Fruit fly (Drosophila melanogaster) whole organism, embryonic: ENCODE results near the gene CG12096.
A peak's percentile ranks its signal among the peaks of the same experiment; 100 is the strongest.

Source experiments
- Aef1 ChIP-seq: fragments of 200-800 bp; sonication (Bioruptor generic); IDR thresholded peaks from 3 replicates; pipeline ENCODE4 v1.3.6; 2022; ENCODE audit warnings: missing biosample characterization, missing genetic modification characterization
- Bteb2 ChIP-seq: fragments of 200-800 bp; sonication (Bioruptor generic); optimal IDR thresholded peaks from 2 replicates; lab custom pipeline; 2016; ENCODE audit warnings: missing biosample characterization, missing genetic modification characterization
- CG10366 ChIP-seq: fragments of 200-800 bp; sonication (Bioruptor generic); IDR thresholded peaks from 2 replicates; pipeline ENCODE4 v1.3.6; 2022; ENCODE audit warnings: missing biosample characterization, missing genetic modification characterization
- CG11456 ChIP-seq: fragments of 200-800 bp; sonication (Bioruptor generic); IDR thresholded peaks from 3 replicates; pipeline ENCODE4 v1.3.6; 2022; ENCODE audit warnings: missing biosample characterization, missing genetic modification characterization
- CG11504 ChIP-seq: fragments of 200-800 bp; sonication (Bioruptor generic); optimal IDR thresholded peaks from 3 replicates; lab custom pipeline; 2019; ENCODE audit warnings: missing biosample characterization, mild to moderate bottlenecking, missing genetic modification characterization, moderate library complexity
- CG12769 ChIP-seq: fragments of 200-800 bp; sonication (Bioruptor generic); optimal IDR thresholded peaks from 2 replicates; lab custom pipeline; 2019; ENCODE audit warnings: missing biosample characterization, mild to moderate bottlenecking, missing genetic modification characterization, moderate library complexity
- CG13424 ChIP-seq: fragments of 200-800 bp; sonication (Bioruptor generic); optimal IDR thresholded peaks from 2 replicates; lab custom pipeline; 2019; ENCODE audit warnings: missing biosample characterization, mild to moderate bottlenecking, missing genetic modification characterization, moderate library complexity
- CG15011 ChIP-seq: fragments of 200-800 bp; sonication (Bioruptor generic); optimal IDR thresholded peaks from 3 replicates; lab custom pipeline; 2018; ENCODE audit warnings: missing biosample characterization, mild to moderate bottlenecking, missing genetic modification characterization
- CG15269 ChIP-seq: fragments of 200-800 bp; sonication (Bioruptor generic); optimal IDR thresholded peaks from 2 replicates; lab custom pipeline; 2018; ENCODE audit warnings: missing biosample characterization, mild to moderate bottlenecking, missing genetic modification characterization, moderate library complexity
- CG1529 ChIP-seq: fragments of 200-800 bp; sonication (Bioruptor generic); optimal IDR thresholded peaks from 3 replicates; lab custom pipeline; 2018; ENCODE audit warnings: missing biosample characterization, missing genetic modification characterization
- CG18262 ChIP-seq: fragments of 200-800 bp; optimal IDR thresholded peaks from 3 replicates; lab custom pipeline; 2019; ENCODE audit warnings: missing biosample characterization, mild to moderate bottlenecking, missing genetic modification characterization, moderate library complexity
- CG30403 ChIP-seq: fragments of 200-800 bp; sonication (Bioruptor generic); optimal IDR thresholded peaks from 3 replicates; lab custom pipeline; 2016; ENCODE audit warnings: missing biosample characterization, missing genetic modification characterization
- CG31441 ChIP-seq: fragments of 200-800 bp; sonication (Bioruptor generic); IDR thresholded peaks from 2 replicates; pipeline ENCODE4 v1.3.6; 2022; ENCODE audit warnings: missing biosample characterization, missing genetic modification characterization
- CG32767 ChIP-seq: fragments of 200-800 bp; sonication (Bioruptor generic); IDR thresholded peaks from 2 replicates; pipeline ENCODE4 v1.3.6; 2022; ENCODE audit warnings: missing biosample characterization, missing genetic modification characterization
- CG32772 ChIP-seq: fragments of 200-800 bp; sonication (Bioruptor generic); IDR thresholded peaks from 2 replicates; pipeline ENCODE4 v1.3.6; 2022; ENCODE audit warnings: missing biosample characterization, missing genetic modification characterization
- CG33213 ChIP-seq: fragments of 200-800 bp; sonication (Bioruptor generic); optimal IDR thresholded peaks from 3 replicates; lab custom pipeline; 2016; ENCODE audit warnings: missing biosample characterization, missing genetic modification characterization
- CG33557 ChIP-seq: fragments of 200-800 bp; sonication (Bioruptor generic); optimal IDR thresholded peaks from 2 replicates; lab custom pipeline; 2019; ENCODE audit warnings: missing biosample characterization, mild to moderate bottlenecking, missing genetic modification characterization, moderate library complexity
- CG3726 ChIP-seq: fragments of 200-800 bp; sonication (Bioruptor generic); IDR thresholded peaks from 3 replicates; pipeline ENCODE4, ENCODE4 v1.3.6; 2022; ENCODE audit warnings: missing biosample characterization, missing genetic modification characterization
- CG4730 ChIP-seq: fragments of 200-800 bp; sonication (Bioruptor generic); IDR thresholded peaks from 2 replicates; pipeline ENCODE4 v1.3.6; 2022; ENCODE audit warnings: missing biosample characterization, missing genetic modification characterization
- CG6272 ChIP-seq: fragments of 200-800 bp; sonication (Bioruptor generic); IDR thresholded peaks from 2 replicates; pipeline ENCODE4 v1.3.6; 2022; ENCODE audit warnings: missing biosample characterization, missing genetic modification characterization
- CG7839 ChIP-seq: fragments of 200-800 bp; sonication (Bioruptor generic); optimal IDR thresholded peaks from 3 replicates; lab custom pipeline; 2018; ENCODE audit warnings: missing biosample characterization, mild to moderate bottlenecking, missing genetic modification characterization, moderate library complexity
- CG8924 ChIP-seq: fragments of 200-800 bp; optimal IDR thresholded peaks from 3 replicates; lab custom pipeline; 2019; ENCODE audit warnings: missing biosample characterization, mild to moderate bottlenecking, missing genetic modification characterization, moderate library complexity
- CkIIα-i1 ChIP-seq: fragments of 200-800 bp; sonication (Bioruptor generic); IDR thresholded peaks from 2 replicates; pipeline ENCODE4 v1.3.6; 2022; ENCODE audit warnings: missing biosample characterization, missing genetic modification characterization
- D ChIP-seq, 2 experiments: fragments of 200-800 bp in 1 of 2; fragments of >200 bp in 1 of 2; sonication (Bioruptor generic) in 1 of 2; optimal IDR thresholded peaks; 2 replicates in 1 of 2; 3 replicates in 1 of 2; lab custom pipeline; 2017; ENCODE audit warnings: mild to moderate bottlenecking in 1 of 2, missing biosample characterization in 1 of 2, missing genetic modification characterization in 1 of 2, missing genetic modification reagents in 1 of 2
- Dll ChIP-seq: fragments of 200-800 bp; sonication (Bioruptor generic); IDR thresholded peaks from 4 replicates; pipeline ENCODE4 v1.3.6; 2022; ENCODE audit warnings: missing biosample characterization, missing genetic modification characterization; ENCODE audit not compliant: partially characterized antibody
- E2f1 ChIP-seq: fragments of 200-800 bp; sonication (Bioruptor generic); IDR thresholded peaks from 2 replicates; pipeline ENCODE4 v1.3.6; 2022; ENCODE audit warnings: missing biosample characterization, missing genetic modification characterization
- Meics ChIP-seq: fragments of 200-800 bp; sonication (Bioruptor generic); optimal IDR thresholded peaks from 2 replicates; lab custom pipeline; 2017; ENCODE audit warnings: missing biosample characterization, mild to moderate bottlenecking, missing genetic modification characterization
- Neu2 ChIP-seq: fragments of 200-800 bp; sonication (Bioruptor generic); optimal IDR thresholded peaks from 3 replicates; lab custom pipeline; 2016; ENCODE audit warnings: missing biosample characterization, missing genetic modification characterization, borderline replicate concordance
- PHDP ChIP-seq: fragments of 200-800 bp; sonication (Bioruptor generic); optimal IDR thresholded peaks from 3 replicates; lab custom pipeline; 2018; ENCODE audit warnings: missing biosample characterization, mild to moderate bottlenecking, missing genetic modification characterization, moderate library complexity
- Rfx ChIP-seq: fragments of 200-800 bp; sonication (Bioruptor generic); IDR thresholded peaks from 2 replicates; pipeline ENCODE4 v1.3.6; 2022; ENCODE audit warnings: missing biosample characterization, missing genetic modification characterization
- Trl ChIP-seq, 3 experiments: fragments of >200 bp in 2 of 3; fragments of 200-800 bp in 1 of 3; sonication (Bioruptor generic) in 1 of 3; optimal IDR thresholded peaks; 2 replicates in 1 of 3; 3 replicates in 2 of 3; lab custom pipeline; 2016 to 2017; ENCODE audit warnings: missing biosample characterization in 1 of 3, missing genetic modification characterization in 1 of 3
- ap ChIP-seq: fragments of 200-800 bp; sonication (Bioruptor generic); IDR thresholded peaks from 2 replicates; pipeline ENCODE4 v1.3.6; 2022; ENCODE audit warnings: missing biosample characterization, missing genetic modification characterization
- crc ChIP-seq: fragments of 200-800 bp; sonication (Bioruptor generic); optimal IDR thresholded peaks from 2 replicates; lab custom pipeline; 2016; ENCODE audit warnings: missing biosample characterization, missing genetic modification characterization
- danr ChIP-seq: fragments of 200-800 bp; sonication (Bioruptor generic); IDR thresholded peaks from 2 replicates; pipeline ENCODE4 v1.3.6; 2022; ENCODE audit warnings: missing biosample characterization, missing genetic modification characterization
- dysf ChIP-seq: fragments of 200-800 bp; sonication (Bioruptor generic); IDR thresholded peaks from 3 replicates; pipeline ENCODE4 v1.3.6; 2022; ENCODE audit warnings: missing biosample characterization, missing genetic modification characterization
- emc ChIP-seq: fragments of 200-800 bp; sonication (Bioruptor generic); optimal IDR thresholded peaks from 2 replicates; lab custom pipeline; 2016; ENCODE audit warnings: missing biosample characterization, missing genetic modification characterization
- esg ChIP-seq: fragments of 200-800 bp; sonication (Bioruptor generic); conservative IDR thresholded peaks from 2 replicates; pipeline ENCODE4 v1.3.6; 2022; ENCODE audit warnings: missing biosample characterization, missing genetic modification characterization
- ewg ChIP-seq: fragments of 200-800 bp; sonication (Bioruptor generic); optimal IDR thresholded peaks from 3 replicates; lab custom pipeline; 2017; ENCODE audit warnings: mild to moderate bottlenecking, missing biosample characterization, missing genetic modification reagents, missing genetic modification characterization
- gce ChIP-seq: fragments of 200-800 bp; sonication (Bioruptor generic); IDR thresholded peaks from 3 replicates; pipeline ENCODE4 v1.3.6; 2022; ENCODE audit warnings: missing biosample characterization, missing genetic modification characterization
- grau ChIP-seq: fragments of 200-800 bp; optimal IDR thresholded peaks from 3 replicates; lab custom pipeline; 2019; ENCODE audit warnings: missing biosample characterization, mild to moderate bottlenecking, missing genetic modification characterization, moderate library complexity
- jigr1 ChIP-seq: fragments of 200-800 bp; sonication (Bioruptor generic); IDR thresholded peaks from 3 replicates; pipeline ENCODE4 v1.3.6; 2022; ENCODE audit warnings: missing biosample characterization, missing genetic modification characterization
- nerfin-2 ChIP-seq: fragments of 200-800 bp; sonication (Bioruptor generic); IDR thresholded peaks from 2 replicates; pipeline ENCODE4 v1.3.6; 2022; ENCODE audit warnings: missing biosample characterization, missing genetic modification characterization; ENCODE audit not compliant: partially characterized antibody
- pan ChIP-seq, 4 experiments: fragments of >200 bp in 3 of 4; fragments of 200-800 bp in 1 of 4; sonication (Bioruptor generic) in 1 of 4; optimal IDR thresholded peaks in 3 of 4; IDR thresholded peaks in 1 of 4; 2 replicates each; pipeline versions ENCODE4 v1.3.6 to Lab custom; 2017 to 2022; ENCODE audit warnings: missing biosample characterization in 2 of 4, missing genetic modification characterization in 2 of 4, mixed read lengths in 1 of 4
- sob ChIP-seq: fragments of 200-800 bp; sonication (Bioruptor generic); IDR thresholded peaks from 2 replicates; pipeline ENCODE4 v1.3.6; 2022; ENCODE audit warnings: missing biosample characterization, missing genetic modification characterization
- sqz ChIP-seq: fragments of 200-800 bp; sonication (Bioruptor generic); optimal IDR thresholded peaks from 3 replicates; lab custom pipeline; 2018; ENCODE audit warnings: missing biosample characterization, mild to moderate bottlenecking, missing genetic modification characterization
- trh ChIP-seq: fragments of 200-800 bp; sonication (Bioruptor generic); optimal IDR thresholded peaks from 2 replicates; lab custom pipeline; 2016; ENCODE audit warnings: missing biosample characterization, missing genetic modification characterization
- wek ChIP-seq: fragments of 200-800 bp; sonication (Bioruptor generic); optimal IDR thresholded peaks from 3 replicates; lab custom pipeline; 2018; ENCODE audit warnings: missing biosample characterization, mild to moderate bottlenecking, missing genetic modification characterization, moderate library complexity
- z ChIP-seq: fragments of 200-800 bp; sonication (Bioruptor generic); IDR thresholded peaks from 3 replicates; pipeline ENCODE4 v1.3.6; 2022; ENCODE audit warnings: missing biosample characterization, missing genetic modification characterization
- zfh2 ChIP-seq: fragments of 200-800 bp; sonication (Bioruptor generic); optimal IDR thresholded peaks from 2 replicates; lab custom pipeline; 2016; ENCODE audit warnings: missing biosample characterization, missing genetic modification characterization

Gene CG12096

DNA sequence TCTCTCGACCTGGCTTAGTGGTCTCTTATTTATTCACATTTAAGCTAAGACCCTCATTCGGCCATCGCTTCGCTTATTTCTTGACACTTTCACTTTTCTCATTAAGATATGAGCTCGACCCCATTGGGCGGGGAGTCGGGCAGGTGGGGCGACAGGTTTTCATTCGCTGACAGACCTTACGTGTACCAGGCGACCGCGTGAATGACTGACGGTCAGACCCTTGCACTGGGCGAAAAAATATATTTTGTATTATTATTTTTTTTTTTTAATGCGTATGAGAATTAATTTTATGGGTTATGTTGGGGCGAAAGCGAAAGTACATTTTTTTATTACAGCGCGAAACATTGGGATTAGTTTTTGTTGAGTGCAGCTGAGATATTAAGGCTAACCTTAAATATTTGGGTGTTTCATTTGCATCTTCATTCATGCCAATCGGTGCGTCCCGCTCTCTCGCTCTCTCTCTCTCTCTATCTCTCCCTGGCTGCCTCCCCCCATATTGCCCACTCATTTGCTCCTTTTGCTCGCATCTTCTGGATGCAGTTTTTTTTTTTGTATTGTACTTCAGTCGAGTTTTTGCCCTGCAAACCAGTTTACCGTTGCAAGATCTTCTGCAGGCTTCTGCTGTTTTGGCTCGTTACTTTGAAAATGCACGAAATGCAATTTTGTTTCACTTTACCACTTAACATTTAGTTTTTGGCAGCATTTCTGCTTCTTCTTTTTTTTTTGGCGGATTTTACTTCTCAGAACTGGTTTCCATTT, 22.3 kb upstream of the CG12096 start (continued):
- TF ChIP-seq CG15269 (tag; lab: Kevin White, UChicago), result peak; percentile 15
- no peak for TF ChIP-seq Neu2
- peak; percentile 60; the same call in 2 of the 3 replicates for TF ChIP-seq gce (GFP tag; lab: Robert Waterston, UW)
- TF ChIP-seq CG4730 (GFP tag; lab: Robert Waterston, UW), result peak; percentile 56; the same call in 1 of the 2 replicates
- TF ChIP-seq dysf, result peak; percentile 71
- 0 out of 3 replicates have a peak, but pooled peaks have one; percentile 52 for TF ChIP-seq jigr1 (GFP tag; lab: Robert Waterston, UW)
- TF ChIP-seq CG32772, result peak; percentile 73; the same call in 1 of the 2 replicates
- TF ChIP-seq esg (GFP tag; lab: Robert Waterston, UW), result peak; percentile 79
- peak; percentile 51; the same call in 1 of the 2 replicates for TF ChIP-seq E2f1
- peak; percentile 76 for TF ChIP-seq CG10366 (GFP tag; lab: Robert Waterston, UW)
- TF ChIP-seq CG11504 (tag; lab: Kevin White, UChicago), result peak; percentile 70
- TF ChIP-seq CG13424 (tag; lab: Kevin White, UChicago), result peak; percentile 50
- TF ChIP-seq trh (GFP tag; lab: Kevin White, UChicago), result peak; percentile 18
- peak; percentile 31 for TF ChIP-seq CG30403
- TF ChIP-seq CG11456 (GFP tag; lab: Robert Waterston, UW), result peak; percentile 60; the same call in 1 of the 3 replicates
- peak; percentile 19 for TF ChIP-seq CG8924 (tag; lab: Kevin White, UChicago)
- peak; percentile 27; the same call in 1 of the 3 replicates for TF ChIP-seq Aef1
- TF ChIP-seq CG6272, result peak; percentile 24; the same call in 1 of the 2 replicates
- peak; percentile 43 for TF ChIP-seq ewg (GFP tag; lab: Kevin White, UChicago)
- TF ChIP-seq CG18262 (tag; lab: Kevin White, UChicago), result peak; percentile 55
- TF ChIP-seq CkIIα-i1, result no peak
- TF ChIP-seq PHDP (tag; lab: Kevin White, UChicago), result peak; percentile 42
- TF ChIP-seq CG32767, result 0 out of 2 replicates have a peak, but pooled peaks have one; percentile 53
- TF ChIP-seq D (optimal IDR thresholded peaks at IDR 0.05; lab: Kevin White, UChicago), result no peak
- peak; percentile 38 for TF ChIP-seq D (GFP tag; optimal IDR thresholded peaks at IDR 0.05; lab: Kevin White, UChicago)
- peak; percentile 46 for TF ChIP-seq sqz (GFP tag; lab: Kevin White, UChicago)
- peak; percentile 11 for TF ChIP-seq Meics (GFP tag; lab: Kevin White, UChicago)
- no peak for TF ChIP-seq Bteb2 (GFP tag; lab: Kevin White, UChicago)
- 0 out of 3 replicates have a peak, but pooled peaks have one; percentile 62 for TF ChIP-seq CG3726 (GFP tag; lab: Robert Waterston, UW)
- TF ChIP-seq nerfin-2 (GFP tag; lab: Robert Waterston, UW), result no peak
- TF ChIP-seq danr (GFP tag; lab: Robert Waterston, UW), result no peak; the same call in 1 of the 2 replicates
- peak; percentile 57 for TF ChIP-seq CG31441 (GFP tag; lab: Robert Waterston, UW)
- TF ChIP-seq grau (tag; lab: Kevin White, UChicago), result peak; percentile 39
- TF ChIP-seq CG1529, result peak; percentile 16

DNA sequence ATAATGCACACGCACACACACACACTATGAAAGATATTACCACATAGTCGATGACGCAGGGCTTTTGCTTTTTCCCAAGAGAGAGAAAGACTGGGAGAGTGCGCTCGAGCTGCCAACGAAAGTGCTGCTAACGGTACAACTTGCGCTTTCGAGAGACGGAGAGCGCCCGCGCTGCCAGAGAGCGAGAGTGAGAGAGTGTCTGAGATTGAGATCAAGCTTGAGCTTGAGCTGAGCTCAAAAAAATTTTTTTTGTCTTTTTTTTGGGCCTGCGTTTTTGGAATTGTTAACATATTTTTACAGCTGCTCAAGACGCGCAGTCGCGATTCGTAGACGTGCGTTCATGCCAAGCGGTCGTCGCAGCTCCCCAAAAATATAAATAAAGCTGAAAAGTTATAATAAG, 20.5 kb upstream of the CG12096 start, which contains the start of gene CG32645:
TSS of gene CG32645 (plus strand) at position 313 of the 400 bp plus-strand sequence.
- TF ChIP-seq ap (GFP tag; lab: Robert Waterston, UW) (no peak), wek (GFP tag; lab: Kevin White, UChicago) (no peak), sob (GFP tag; lab: Robert Waterston, UW) (no peak), Trl (optimal IDR thresholded peaks at IDR 0.05; lab: Kevin White, UChicago) (peak; percentile 41 to 68), Trl (GFP tag; optimal IDR thresholded peaks at IDR 0.05; lab: Kevin White, UChicago) (no peak), Rfx (GFP tag; lab: Robert Waterston, UW) (no peak), Dll (GFP tag; lab: Robert Waterston, UW) (0 out of 4 replicates have a peak, but pooled peaks have one; percentile 14), emc (GFP tag; lab: Kevin White, UChicago) (no peak), pan (optimal IDR thresholded peaks at IDR 0.05; lab: Kevin White, UChicago) (no peak), pan (GFP tag; optimal IDR thresholded peaks at IDR 0.05 in 1 of 2, IDR thresholded peaks at IDR 0.05 in 1 of 2) (peak in 1 of 2 experiments; percentile 6), CG12769 (tag; lab: Kevin White, UChicago) (peak; percentile 11), CG33213 (GFP tag; lab: Kevin White, UChicago) (no peak), CG15011 (GFP tag; lab: Kevin White, UChicago) (no peak), z (GFP tag; lab: Robert Waterston, UW) (peak; percentile 85), zfh2 (GFP tag; lab: Kevin White, UChicago) (no peak), CG33557 (GFP tag; lab: Kevin White, UChicago) (peak; percentile 4), CG7839 (tag; lab: Kevin White, UChicago) (no peak), crc (GFP tag; lab: Kevin White, UChicago) (no peak)
